Worm (Caenorhabditis elegans) whole organism, mixed stage, embryonic: ENCODE results near the gene rpl-5.

Experiments used
- ceh-39 ChIP-seq: fragments of 150-350 bp; optimal IDR thresholded peaks from 2 replicates; lab custom pipeline; 2014; ENCODE audit warnings: missing biosample characterization, missing genetic modification characterization
- cnd-1 ChIP-seq: fragments of 200-800 bp; sonication (Bioruptor generic); optimal IDR thresholded peaks from 2 replicates; lab custom pipeline; 2018; ENCODE audit warnings: mild to moderate bottlenecking, missing genetic modification characterization, missing compliant biosample characterization
- lin-32 ChIP-seq: fragments of 200-800 bp; sonication (Bioruptor generic); optimal IDR thresholded peaks from 2 replicates; lab custom pipeline; 2018; ENCODE audit warnings: mild to moderate bottlenecking, missing genetic modification characterization, missing compliant biosample characterization
- mep-1 ChIP-seq: fragments of 150-350 bp; optimal IDR thresholded peaks from 2 replicates; lab custom pipeline; 2017; ENCODE audit warnings: missing biosample characterization, missing genetic modification reagents, missing genetic modification characterization, inconsistent platforms
- nhr-237 ChIP-seq: fragments of 150-350 bp; optimal IDR thresholded peaks from 2 replicates; lab custom pipeline; 2014; ENCODE audit warnings: missing biosample characterization, missing genetic modification characterization
- nhr-28 ChIP-seq: fragments of 150-350 bp; optimal IDR thresholded peaks from 2 replicates; lab custom pipeline; 2014; ENCODE audit warnings: missing biosample characterization, missing genetic modification characterization
- pha-4 ChIP-seq: fragments of 150-350 bp; optimal IDR thresholded peaks from 2 replicates; lab custom pipeline; 2018; ENCODE audit warnings: missing biosample characterization, missing genetic modification reagents, missing genetic modification characterization
- sptf-1 ChIP-seq: sonication (generic microtip); optimal IDR thresholded peaks from 2 replicates; lab custom pipeline; 2017; ENCODE audit warnings: mild to moderate bottlenecking, missing genetic modification characterization, moderate library complexity, missing compliant biosample characterization
- unc-39 ChIP-seq: fragments of 150-350 bp; optimal IDR thresholded peaks from 2 replicates; lab custom pipeline; 2014; ENCODE audit warnings: missing biosample characterization, missing genetic modification characterization
- unc-62 ChIP-seq: fragments of 150-350 bp; optimal IDR thresholded peaks from 2 replicates; lab custom pipeline; 2014; ENCODE audit warnings: missing biosample characterization, missing genetic modification reagents, missing genetic modification characterization
- ztf-11 ChIP-seq: fragments of 150-350 bp; optimal IDR thresholded peaks from 2 replicates; lab custom pipeline; 2014; ENCODE audit warnings: missing biosample characterization, missing genetic modification characterization

- TF ChIP-seq ztf-11 (tag; lab: Kevin White, UChicago) (no peak), cnd-1 (tag; lab: Kevin White, UChicago) (no peak), lin-32 (GFP tag; lab: Kevin White, UChicago) (no peak), ceh-39 (no peak), nhr-237 (tag; lab: Kevin White, UChicago) (no peak), pha-4 (tag; lab: Kevin White, UChicago) (no peak), sptf-1 (no peak), unc-62 (GFP tag; lab: Kevin White, UChicago) (no peak), nhr-28 (no peak), unc-39 (no peak), mep-1 (tag; lab: Kevin White, UChicago) (no peak)
Observed at ce11 chrII:8612470-8612869, 42.7 kb downstream of the rpl-5 start, which contains the start of gene T22C8.1.
